Worm (Caenorhabditis elegans): ENCODE data around the gene Y57A10A.5.

Gene Y57A10A.5

DNA sequence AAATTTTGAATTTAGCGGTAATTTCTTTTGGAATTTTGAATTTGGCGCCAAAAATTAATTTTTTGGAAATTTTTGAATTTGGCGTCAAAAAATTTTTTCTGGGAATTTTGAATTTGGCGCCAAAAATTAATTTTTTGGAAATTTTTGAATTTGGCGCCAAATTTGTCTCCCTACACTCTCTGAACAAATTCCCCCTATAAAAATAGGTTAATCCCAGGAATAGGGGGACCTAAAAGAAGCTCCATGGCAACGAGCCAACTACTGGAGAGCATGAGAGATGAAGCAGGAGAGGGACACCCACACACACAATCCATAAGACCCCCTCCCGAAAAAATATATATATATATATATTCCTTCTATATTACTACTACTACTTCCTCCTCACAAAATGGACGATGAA lies 48.6 kb downstream of the Y57A10A.5 start, which contains the start of gene aqp-12:
Gene aqp-12, plus strand, starts transcription at position 301 of the 400 bp plus-strand sequence.
- no peak for TF ChIP-seq rnt-1 (tag; optimal IDR thresholded peaks at IDR 0.05)
- no peak for TF ChIP-seq ceh-30 (tag; optimal IDR thresholded peaks at IDR 0.05)
- no peak for TF ChIP-seq unc-55 (GFP tag; optimal IDR thresholded peaks at IDR 0.05)
- TF ChIP-seq elt-2 (tag; optimal IDR thresholded peaks at IDR 0.05) = no peak
- no peak for TF ChIP-seq dmd-4 (tag; optimal IDR thresholded peaks at IDR 0.05; ENCODE audit: borderline replicate concordance)
- no peak for TF ChIP-seq pag-3 (tag; optimal IDR thresholded peaks at IDR 0.05; ENCODE audit: borderline replicate concordance)
- TF ChIP-seq pqm-1 (tag; optimal IDR thresholded peaks at IDR 0.05) = no peak
- no peak for TF ChIP-seq elt-4 (tag; optimal IDR thresholded peaks at IDR 0.05)
- no peak for TF ChIP-seq K02D7.2 (tag; optimal IDR thresholded peaks at IDR 0.05)
- no peak for TF ChIP-seq lim-6 (tag; optimal IDR thresholded peaks at IDR 0.05)
- TF ChIP-seq ceh-19 (GFP tag; optimal IDR thresholded peaks at IDR 0.05) = no peak

DNA sequence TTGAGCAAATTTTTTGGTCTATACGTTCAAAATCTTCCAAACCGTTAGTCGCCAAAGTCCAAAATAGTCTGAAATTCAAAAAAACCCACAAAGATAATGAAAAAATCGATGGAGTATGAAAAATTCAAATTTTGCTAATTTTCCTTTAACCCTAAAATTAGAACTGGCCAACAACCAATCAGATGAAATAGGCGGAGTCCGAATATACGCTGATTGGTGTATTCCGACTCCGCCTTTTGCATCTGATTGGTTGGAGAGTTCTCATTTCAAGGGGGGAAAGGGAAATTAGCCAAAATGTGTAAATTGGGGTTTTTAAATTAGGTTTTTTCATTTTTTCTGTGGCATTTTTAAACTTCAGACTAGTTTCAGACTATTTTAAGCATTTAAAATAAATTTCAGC lies 50.3 kb downstream of the Y57A10A.5 start:
- TF ChIP-seq ceh-9 (tag; optimal IDR thresholded peaks at IDR 0.05) = no peak
- TF ChIP-seq nfya-1 (tag; optimal IDR thresholded peaks at IDR 0.05) = peak; percentile 91
